Worm (Caenorhabditis elegans): ENCODE measurements around the gene C18A3.10.
A peak's percentile ranks its signal among the peaks of the same experiment; 100 is the strongest.

- no peak for TF ChIP-seq ztf-11 (tag; optimal IDR thresholded peaks at IDR 0.05)
- TF ChIP-seq elt-2 (tag; optimal IDR thresholded peaks at IDR 0.05): peak; percentile 71
- no peak for TF ChIP-seq jun-1 (tag; optimal IDR thresholded peaks at IDR 0.05)
- TF ChIP-seq nhr-28 (tag; optimal IDR thresholded peaks at IDR 0.05): no peak
- TF ChIP-seq unc-39 (tag; optimal IDR thresholded peaks at IDR 0.05): no peak
- peak; percentile 78 for TF ChIP-seq nfya-1 (tag; optimal IDR thresholded peaks at IDR 0.05; ENCODE audit: insufficient read depth)
Measured at ce11 chrII:5701485-5701884, 14.2 kb downstream of the C18A3.10 start.
